Worm (Caenorhabditis elegans) whole organism, L2 larva: ENCODE results near the gene pals-39.

Experiments
- C34F6.9 ChIP-seq: fragments of 150-350 bp; optimal IDR thresholded peaks from 2 replicates; lab custom pipeline; 2014; ENCODE audit warnings: missing biosample characterization, missing genetic modification characterization
- R02D3.7 ChIP-seq: fragments of 150-350 bp; optimal IDR thresholded peaks from 2 replicates; lab custom pipeline; 2014; ENCODE audit warnings: missing biosample characterization, missing genetic modification characterization
- Y55F3AM.14 ChIP-seq: fragments of 200-800 bp; sonication (Bioruptor generic); optimal IDR thresholded peaks from 2 replicates; lab custom pipeline; 2018; ENCODE audit warnings: mild to moderate bottlenecking, missing genetic modification characterization, missing compliant biosample characterization
- ZK546.5 ChIP-seq: sonication (generic microtip); optimal IDR thresholded peaks from 2 replicates; lab custom pipeline; 2017; ENCODE audit warnings: missing biosample characterization, missing genetic modification characterization
- aly-2 ChIP-seq: fragments of 150-350 bp; optimal IDR thresholded peaks from 2 replicates; lab custom pipeline; 2014; ENCODE audit warnings: missing biosample characterization, missing genetic modification characterization
- ama-1 ChIP-seq: fragments of 150-350 bp; optimal IDR thresholded peaks from 2 replicates; lab custom pipeline; 2018; ENCODE audit warnings: inconsistent platforms
- blmp-1 ChIP-seq: sonication (generic microtip); optimal IDR thresholded peaks from 2 replicates; lab custom pipeline; 2017; ENCODE audit warnings: missing genetic modification characterization, mild to moderate bottlenecking, missing compliant biosample characterization, antibody characterized with exemption, moderate library complexity; ENCODE audit not compliant: insufficient read depth
- ceh-82 ChIP-seq: fragments of 150-350 bp; optimal IDR thresholded peaks from 2 replicates; lab custom pipeline; 2014; ENCODE audit warnings: missing biosample characterization, missing genetic modification characterization
- crh-2 ChIP-seq: sonication (generic microtip); optimal IDR thresholded peaks from 2 replicates; lab custom pipeline; 2017; ENCODE audit warnings: missing biosample characterization, missing genetic modification characterization
- elt-1 ChIP-seq: fragments of 150-350 bp; optimal IDR thresholded peaks from 2 replicates; lab custom pipeline; 2014; ENCODE audit warnings: missing biosample characterization, missing genetic modification characterization
- elt-3 ChIP-seq: sonication (generic microtip); optimal IDR thresholded peaks from 2 replicates; lab custom pipeline; 2017; ENCODE audit warnings: missing biosample characterization, missing genetic modification characterization
- fos-1 ChIP-seq: fragments of 150-350 bp; optimal IDR thresholded peaks from 2 replicates; lab custom pipeline; 2014; ENCODE audit warnings: missing biosample characterization, missing genetic modification characterization
- lin-11 ChIP-seq: fragments of 150-350 bp; sonication (generic microtip); optimal IDR thresholded peaks from 2 replicates; lab custom pipeline; 2014; ENCODE audit warnings: missing biosample characterization, missing genetic modification characterization, inconsistent platforms, mixed read lengths
- lin-39 ChIP-seq: fragments of 150-350 bp; optimal IDR thresholded peaks from 2 replicates; lab custom pipeline; 2014; ENCODE audit warnings: missing biosample characterization, missing genetic modification reagents, missing genetic modification characterization
- lsy-2 ChIP-seq, 2 experiments: fragments of 150-350 bp in 1 of 2; sonication (generic microtip) in 1 of 2; optimal IDR thresholded peaks; 2 replicates each; lab custom pipeline; 2014 to 2017; ENCODE audit warnings: missing biosample characterization in 2 of 2, missing genetic modification characterization in 2 of 2
- mdl-1 ChIP-seq, 2 experiments: fragments of 150-350 bp in 1 of 2; sonication (generic microtip) in 1 of 2; optimal IDR thresholded peaks; 2 replicates each; lab custom pipeline; 2017; ENCODE audit warnings: missing biosample characterization in 2 of 2, missing genetic modification characterization in 2 of 2
- nhr-10 ChIP-seq: sonication (generic microtip); optimal IDR thresholded peaks from 2 replicates; lab custom pipeline; 2017; ENCODE audit warnings: missing biosample characterization, missing genetic modification characterization
- nhr-11 ChIP-seq: fragments of 150-350 bp; optimal IDR thresholded peaks from 2 replicates; lab custom pipeline; 2014; ENCODE audit warnings: missing biosample characterization, missing genetic modification characterization
- nhr-12 ChIP-seq: fragments of 150-350 bp; optimal IDR thresholded peaks from 2 replicates; lab custom pipeline; 2014; ENCODE audit warnings: missing biosample characterization, missing genetic modification characterization
- nhr-21 ChIP-seq: fragments of 150-350 bp; optimal IDR thresholded peaks from 2 replicates; lab custom pipeline; 2014; ENCODE audit warnings: missing biosample characterization, missing genetic modification characterization
- nhr-23 ChIP-seq: fragments of 150-350 bp; optimal IDR thresholded peaks from 2 replicates; lab custom pipeline; 2014; ENCODE audit warnings: missing biosample characterization, missing genetic modification reagents, missing genetic modification characterization
- nhr-237 ChIP-seq: fragments of 150-350 bp; optimal IDR thresholded peaks from 2 replicates; lab custom pipeline; 2014; ENCODE audit warnings: missing biosample characterization, missing genetic modification characterization
- nhr-25 ChIP-seq: fragments of 150-350 bp; sonication (generic microtip); optimal IDR thresholded peaks from 3 replicates; lab custom pipeline; 2014; ENCODE audit warnings: missing biosample characterization, missing genetic modification characterization
- nhr-77 ChIP-seq: fragments of 150-350 bp; optimal IDR thresholded peaks from 2 replicates; lab custom pipeline; 2014; ENCODE audit warnings: missing biosample characterization, missing genetic modification characterization
- peb-1 ChIP-seq: fragments of 150-350 bp; optimal IDR thresholded peaks from 2 replicates; lab custom pipeline; 2014; ENCODE audit warnings: missing biosample characterization, missing genetic modification characterization
- sem-4 ChIP-seq: fragments of 150-350 bp; optimal IDR thresholded peaks from 2 replicates; lab custom pipeline; 2014; ENCODE audit warnings: missing biosample characterization, missing genetic modification reagents, missing genetic modification characterization
- skn-1 ChIP-seq: sonication (generic microtip); optimal IDR thresholded peaks from 2 replicates; lab custom pipeline; 2017; ENCODE audit warnings: missing biosample characterization, missing genetic modification characterization
- sma-3 ChIP-seq: sonication (generic microtip); optimal IDR thresholded peaks from 2 replicates; lab custom pipeline; 2016; ENCODE audit warnings: missing genetic modification reagents, missing genetic modification characterization, missing compliant biosample characterization
- sma-9 ChIP-seq, 2 experiments: fragments of 150-350 bp in 1 of 2; sonication (generic microtip) in 1 of 2; optimal IDR thresholded peaks; 2 replicates each; lab custom pipeline; 2014 to 2016; ENCODE audit warnings: missing genetic modification characterization in 2 of 2, mild to moderate bottlenecking in 1 of 2, missing biosample characterization in 1 of 2, missing compliant biosample characterization in 1 of 2, missing genetic modification reagents in 1 of 2, moderate library complexity in 1 of 2
- snpc-4 ChIP-seq: fragments of 150-350 bp; optimal IDR thresholded peaks from 2 replicates; lab custom pipeline; 2014; ENCODE audit warnings: missing biosample characterization, missing genetic modification characterization
- unc-39 ChIP-seq: fragments of 150-350 bp; optimal IDR thresholded peaks from 2 replicates; lab custom pipeline; 2014; ENCODE audit warnings: missing biosample characterization, missing genetic modification characterization
- unc-55 ChIP-seq: fragments of 150-350 bp; sonication (generic microtip); optimal IDR thresholded peaks from 3 replicates; lab custom pipeline; 2014; ENCODE audit warnings: missing biosample characterization, missing genetic modification reagents, missing genetic modification characterization
- zag-1 ChIP-seq: fragments of 150-350 bp; optimal IDR thresholded peaks from 2 replicates; lab custom pipeline; 2014; ENCODE audit warnings: missing biosample characterization, missing genetic modification characterization
- ztf-1 ChIP-seq: fragments of 200-800 bp; sonication (Bioruptor generic); conservative IDR thresholded peaks from 2 replicates; pipeline ENCODE4 v1.3.6; 2022; ENCODE audit warnings: missing genetic modification characterization, missing compliant biosample characterization
- ztf-4 ChIP-seq: fragments of 150-350 bp; optimal IDR thresholded peaks from 2 replicates; lab custom pipeline; 2014; ENCODE audit warnings: missing biosample characterization, missing genetic modification characterization

pals-39 gene

DNA sequence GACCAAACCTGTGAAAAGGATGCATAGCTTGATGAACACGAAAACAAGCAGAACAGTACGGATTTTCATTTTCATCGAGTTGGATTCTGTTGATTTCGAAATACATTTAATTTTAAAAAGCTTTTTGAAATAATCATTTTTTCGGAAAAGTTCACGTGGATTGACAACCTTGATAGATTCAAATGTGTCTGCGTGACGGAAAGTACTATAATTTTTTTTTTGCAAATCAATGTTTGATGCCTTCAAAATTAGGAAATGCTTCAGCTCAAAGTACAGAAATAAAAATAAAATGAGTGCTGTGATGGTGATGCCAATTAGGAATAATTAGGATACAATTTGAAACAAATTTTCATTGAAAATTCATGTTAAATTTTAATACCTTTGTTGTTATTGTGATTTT is 22.8 kb downstream of the pals-39 start, which contains the start of gene C54D10.4:
Gene C54D10.4, minus strand, starts transcription at position 101 of the 400 bp plus-strand sequence.
- TF ChIP-seq R02D3.7 (tag; lab: Kevin White, UChicago) (no peak), mdl-1 (tag; optimal IDR thresholded peaks at IDR 0.05; lab: Kevin White, UChicago) (no peak), ama-1 (lab: Kevin White, UChicago) (no peak), sem-4 (no peak), nhr-21 (tag; lab: Kevin White, UChicago) (no peak), elt-3 (tag; lab: Kevin White, UChicago) (no peak), crh-2 (no peak), lsy-2 (tag; optimal IDR thresholded peaks at IDR 0.05; lab: Kevin White, UChicago) (no peak), skn-1 (tag; lab: Kevin White, UChicago) (no peak), ceh-82 (no peak), lin-39 (no peak), C34F6.9 (tag; lab: Kevin White, UChicago) (no peak), nhr-11 (tag; lab: Kevin White, UChicago) (no peak), blmp-1 (no peak)

DNA sequence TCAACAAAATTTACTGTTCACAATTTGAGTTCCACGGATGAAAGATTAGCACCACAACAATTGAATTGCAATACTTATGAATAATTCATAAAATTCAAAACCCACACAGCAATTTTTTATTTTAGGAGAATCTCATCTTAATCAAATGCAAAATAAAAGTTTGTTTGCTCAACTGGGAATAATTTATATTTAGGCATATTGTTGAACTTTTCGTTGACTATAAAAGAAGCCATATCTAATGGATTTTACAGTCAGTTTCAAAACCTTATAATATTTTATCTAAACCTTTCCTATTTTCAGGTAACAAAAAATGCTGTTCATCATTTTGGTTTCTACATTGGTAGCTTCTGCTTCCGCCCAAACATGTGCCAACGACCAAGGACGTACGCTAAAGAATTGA is 25.4 kb downstream of the pals-39 start, which contains the start of gene C54D10.3:
Gene C54D10.3, plus strand, starts transcription at position 301 of the 400 bp plus-strand sequence.
- no peak for TF ChIP-seq nhr-12 (tag; lab: Kevin White, UChicago)
- no peak for TF ChIP-seq C34F6.9 (tag; lab: Kevin White, UChicago)
- no peak for TF ChIP-seq mdl-1 (tag; optimal IDR thresholded peaks at IDR 0.05; lab: Kevin White, UChicago)
- no peak for TF ChIP-seq zag-1 (tag; lab: Kevin White, UChicago)
- no peak for TF ChIP-seq ztf-1 (GFP tag; lab: Robert Waterston, UW)
- no peak for TF ChIP-seq ZK546.5
- no peak for TF ChIP-seq skn-1 (tag; lab: Kevin White, UChicago)
- TF ChIP-seq unc-39 (tag; lab: Kevin White, UChicago) = no peak
- TF ChIP-seq nhr-237 (tag; lab: Kevin White, UChicago) = no peak
- TF ChIP-seq lsy-2 (tag; optimal IDR thresholded peaks at IDR 0.05; lab: Kevin White, UChicago) = no peak
- TF ChIP-seq Y55F3AM.14 (GFP tag; lab: Kevin White, UChicago) = no peak
- TF ChIP-seq nhr-21 (tag; lab: Kevin White, UChicago) = no peak
- TF ChIP-seq, all 48 proteins: peak for 0

DNA sequence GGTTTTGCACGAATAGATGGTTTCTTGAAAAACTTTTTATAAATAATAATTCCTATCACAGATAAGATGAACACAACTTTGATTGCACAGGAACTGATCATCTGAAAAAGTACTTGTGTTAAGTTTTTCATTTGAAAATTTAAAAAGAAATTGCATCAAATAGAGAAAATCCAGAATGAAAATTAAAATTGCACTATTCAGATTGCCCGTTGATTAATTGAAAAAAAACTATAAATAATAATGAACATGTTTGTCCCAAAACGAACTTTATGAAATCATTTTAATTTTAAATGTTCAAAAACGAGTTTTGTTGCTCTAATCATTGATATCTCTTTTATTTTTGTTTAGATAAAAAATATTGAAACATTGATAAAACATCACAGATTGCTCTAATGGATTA is 26.4 kb downstream of the pals-39 start, which contains the start of gene cdr-3:
Gene cdr-3, minus strand, starts transcription at position 101 of the 400 bp plus-strand sequence.
- TF ChIP-seq unc-55 (GFP tag; lab: Kevin White, UChicago) = no peak
- no peak for TF ChIP-seq lin-11
- TF ChIP-seq blmp-1 = no peak
- no peak for TF ChIP-seq peb-1 (tag; lab: Kevin White, UChicago)
- no peak for TF ChIP-seq nhr-11 (tag; lab: Kevin White, UChicago)
- no peak for TF ChIP-seq sem-4
- no peak for TF ChIP-seq Y55F3AM.14 (GFP tag; lab: Kevin White, UChicago)
- no peak for TF ChIP-seq unc-39 (tag; lab: Kevin White, UChicago)
- TF ChIP-seq nhr-25 (tag; lab: Kevin White, UChicago) = no peak
- no peak for TF ChIP-seq C34F6.9 (tag; lab: Kevin White, UChicago)
- no peak for TF ChIP-seq elt-1 (tag; lab: Kevin White, UChicago)
- TF ChIP-seq mdl-1 (tag; optimal IDR thresholded peaks at IDR 0.05; lab: Kevin White, UChicago) = no peak
- no peak for TF ChIP-seq sma-3

DNA sequence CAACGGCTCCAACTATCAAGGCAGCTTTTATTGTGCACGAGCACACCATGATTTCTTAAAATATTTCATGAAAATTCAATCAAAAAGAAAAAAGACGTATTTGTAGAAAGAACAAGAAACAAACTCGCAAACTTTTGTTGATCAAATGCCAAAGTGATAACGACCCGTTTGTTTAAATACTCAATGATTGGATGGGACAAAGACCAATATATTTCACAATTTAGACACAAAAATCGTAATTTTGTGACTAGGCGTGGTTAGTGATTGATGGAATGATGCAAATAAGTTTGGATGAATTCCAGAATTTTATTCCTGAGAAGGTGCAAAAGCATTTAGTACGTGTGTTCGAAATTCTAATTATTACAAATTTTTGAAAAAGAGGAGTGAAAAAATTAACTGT is 28.0 kb downstream of the pals-39 start, which contains the start of gene cdr-2:
Gene cdr-2, minus strand, starts transcription at position 54 of the 400 bp plus-strand sequence.
- peak; percentile 63 for TF ChIP-seq sma-9 (GFP tag; optimal IDR thresholded peaks at IDR 0.05; lab: Kevin White, UChicago)
- no peak for TF ChIP-seq sma-9 (tag; optimal IDR thresholded peaks at IDR 0.05; lab: Kevin White, UChicago)
- TF ChIP-seq unc-55 (GFP tag; lab: Kevin White, UChicago) = no peak
- TF ChIP-seq fos-1 (tag; lab: Kevin White, UChicago) = peak; percentile 81

DNA sequence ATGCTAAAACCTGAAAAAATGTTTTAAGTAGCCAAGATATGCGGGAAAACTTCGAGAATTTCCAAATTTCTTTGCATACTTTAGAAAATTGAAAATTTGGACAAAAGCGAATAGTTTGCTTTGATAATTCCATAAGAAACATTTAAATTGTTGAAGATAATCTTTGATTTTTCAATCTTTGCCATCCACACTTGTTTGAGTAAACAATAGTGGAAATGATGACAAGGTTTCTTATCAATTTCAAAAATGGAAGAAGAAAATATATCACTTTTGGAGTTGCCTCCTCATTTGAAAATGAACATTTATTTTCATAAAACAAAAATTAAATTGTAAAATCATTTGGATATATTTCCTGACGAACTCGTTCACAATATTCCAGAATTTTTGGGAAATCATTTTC is 29.3 kb downstream of the pals-39 start:
- TF ChIP-seq ztf-4 (tag; lab: Kevin White, UChicago) (no peak), nhr-77 (tag; lab: Kevin White, UChicago) (no peak), unc-39 (tag; lab: Kevin White, UChicago) (no peak), nhr-23 (tag; lab: Kevin White, UChicago) (no peak), elt-3 (tag; lab: Kevin White, UChicago) (no peak), blmp-1 (no peak), fos-1 (tag; lab: Kevin White, UChicago) (peak; percentile 59), snpc-4 (tag; lab: Kevin White, UChicago) (no peak), aly-2 (tag; lab: Kevin White, UChicago) (no peak), nhr-10 (no peak), nhr-21 (tag; lab: Kevin White, UChicago) (no peak), nhr-237 (tag; lab: Kevin White, UChicago) (no peak), skn-1 (tag; lab: Kevin White, UChicago) (peak; percentile 81)
